Worm (Caenorhabditis elegans) whole organism, early embryonic: ENCODE data around the gene T05A7.7.

Source experiments
- B0310.2 ChIP-seq: sonication (generic microtip); optimal IDR thresholded peaks from 2 replicates; lab custom pipeline; 2016; ENCODE audit warnings: mild to moderate bottlenecking, missing genetic modification characterization, missing compliant biosample characterization
- F13C5.2 ChIP-seq: sonication (generic microtip); optimal IDR thresholded peaks from 2 replicates; lab custom pipeline; 2017; ENCODE audit warnings: mild to moderate bottlenecking, missing genetic modification characterization, inconsistent platforms, missing compliant biosample characterization
- aly-1 ChIP-seq: sonication (generic microtip); optimal IDR thresholded peaks from 2 replicates; lab custom pipeline; 2016; ENCODE audit warnings: missing genetic modification characterization, missing compliant biosample characterization
- ama-1 ChIP-seq: fragments of 150-350 bp; optimal IDR thresholded peaks from 2 replicates; lab custom pipeline; 2014
- ceh-13 ChIP-seq: fragments of 200-800 bp; sonication (Bioruptor generic); optimal IDR thresholded peaks from 2 replicates; lab custom pipeline; 2018; ENCODE audit warnings: mild to moderate bottlenecking, missing genetic modification characterization, missing compliant biosample characterization
- ceh-36 ChIP-seq: sonication (generic microtip); optimal IDR thresholded peaks from 2 replicates; lab custom pipeline; 2016; ENCODE audit warnings: missing genetic modification characterization, inconsistent platforms, missing compliant biosample characterization
- ets-7 ChIP-seq: sonication (generic microtip); optimal IDR thresholded peaks from 2 replicates; lab custom pipeline; 2016; ENCODE audit warnings: missing genotype, missing genetic modification characterization, missing compliant biosample characterization
- flt-1 ChIP-seq: fragments of 200-800 bp; sonication (Bioruptor generic); IDR thresholded peaks from 2 replicates; pipeline ENCODE4 v1.3.6; 2022; ENCODE audit warnings: missing genetic modification characterization, missing compliant biosample characterization
- hmbx-1 ChIP-seq: sonication (generic microtip); optimal IDR thresholded peaks from 2 replicates; lab custom pipeline; 2016; ENCODE audit warnings: mild to moderate bottlenecking, missing genetic modification characterization, missing compliant biosample characterization
- hmg-4 ChIP-seq: fragments of 200-800 bp; sonication (Bioruptor generic); optimal IDR thresholded peaks from 2 replicates; lab custom pipeline; 2018; ENCODE audit warnings: mild to moderate bottlenecking, missing genetic modification characterization, missing compliant biosample characterization
- hnd-1 ChIP-seq: sonication (generic microtip); optimal IDR thresholded peaks from 2 replicates; lab custom pipeline; 2016; ENCODE audit warnings: missing genetic modification characterization, missing compliant biosample characterization
- pes-1 ChIP-seq: fragments of 200-800 bp; sonication (Bioruptor generic); IDR thresholded peaks from 2 replicates; pipeline ENCODE4 v1.3.6; 2022; ENCODE audit warnings: missing genetic modification reagents, missing genetic modification characterization, missing compliant biosample characterization
- scrt-1 ChIP-seq: fragments of 200-800 bp; sonication (Bioruptor generic); IDR thresholded peaks from 2 replicates; pipeline ENCODE4 v1.3.6; 2022; ENCODE audit warnings: missing genetic modification characterization, missing compliant biosample characterization
- sea-1 ChIP-seq: fragments of 200-800 bp; sonication (Bioruptor generic); conservative IDR thresholded peaks from 2 replicates; pipeline ENCODE4 v1.3.6; 2022; ENCODE audit warnings: missing genetic modification characterization, missing compliant biosample characterization
- tbx-11 ChIP-seq: fragments of 200-800 bp; sonication (Bioruptor generic); IDR thresholded peaks from 2 replicates; pipeline ENCODE4 v1.3.6; 2022; ENCODE audit warnings: missing genetic modification characterization, missing compliant biosample characterization
- tbx-37 ChIP-seq: fragments of 200-800 bp; sonication (Bioruptor generic); conservative IDR thresholded peaks from 2 replicates; pipeline ENCODE4 v1.3.6; 2022; ENCODE audit warnings: missing genetic modification reagents, missing genetic modification characterization, missing compliant biosample characterization
- tra-4 ChIP-seq: sonication (generic microtip); optimal IDR thresholded peaks from 2 replicates; lab custom pipeline; 2017; ENCODE audit warnings: missing genetic modification characterization, missing compliant biosample characterization

Gene T05A7.7

ce11 chrII:4681391-4681790 is at the start of gene T05A7.7:
T05A7.7 (minus strand) TSS chrII:4681491.
- TF ChIP-seq ets-7 (tag; lab: Kevin White, UChicago) (no peak), ama-1 (lab: Kevin White, UChicago) (no peak), sea-1 (no peak), hnd-1 (tag; lab: Kevin White, UChicago) (no peak), ceh-13 (GFP tag; lab: Kevin White, UChicago) (no peak), ceh-36 (no peak), aly-1 (tag; lab: Kevin White, UChicago) (no peak), tra-4 (tag; lab: Kevin White, UChicago) (no peak), hmg-4 (GFP tag; lab: Kevin White, UChicago) (no peak), tbx-37 (GFP tag; lab: Robert Waterston, UW) (no peak), scrt-1 (no peak), flt-1 (GFP tag; lab: Robert Waterston, UW) (no peak)

DNA sequence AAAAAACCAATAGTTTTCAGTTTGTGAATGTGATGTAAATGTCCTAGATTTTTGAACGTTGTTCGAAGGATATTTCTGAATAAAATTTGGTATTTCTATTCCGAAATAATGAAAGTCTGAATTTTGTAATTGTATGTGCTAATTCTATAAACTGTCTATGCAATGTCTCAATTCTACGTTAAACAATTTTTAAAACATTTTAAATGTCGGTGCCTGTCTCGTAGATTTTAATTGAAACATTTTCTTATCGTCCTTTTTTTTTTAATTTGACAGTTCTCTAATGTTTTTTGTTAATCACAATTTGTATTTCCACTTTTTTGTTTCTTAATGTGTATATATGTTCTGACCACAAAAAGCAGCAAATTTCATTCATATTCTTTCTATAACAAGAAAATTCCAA is 48.4 kb upstream of the T05A7.7 start, which contains the start of gene F41C3.7:
F41C3.7 (plus strand) TSS at position 301 of the 400 bp plus-strand sequence.
- no peak for TF ChIP-seq hmbx-1 (tag; lab: Kevin White, UChicago)
- TF ChIP-seq aly-1 (tag; lab: Kevin White, UChicago): no peak
- TF ChIP-seq tra-4 (tag; lab: Kevin White, UChicago): no peak
- no peak for TF ChIP-seq pes-1 (GFP tag; lab: Robert Waterston, UW)
- TF ChIP-seq flt-1 (GFP tag; lab: Robert Waterston, UW): no peak
- TF ChIP-seq ceh-13 (GFP tag; lab: Kevin White, UChicago): no peak
- TF ChIP-seq B0310.2: no peak
- TF ChIP-seq sea-1: no peak
- no peak for TF ChIP-seq ets-7 (tag; lab: Kevin White, UChicago)
- no peak for TF ChIP-seq hnd-1 (tag; lab: Kevin White, UChicago)
- no peak for TF ChIP-seq F13C5.2 (tag; lab: Kevin White, UChicago)
- no peak for TF ChIP-seq ceh-36
- TF ChIP-seq tbx-11 (GFP tag; lab: Robert Waterston, UW): no peak
- no peak for TF ChIP-seq scrt-1
- TF ChIP-seq tbx-37 (GFP tag; lab: Robert Waterston, UW): no peak
- TF ChIP-seq ama-1 (lab: Kevin White, UChicago): no peak
- TF ChIP-seq hmg-4 (GFP tag; lab: Kevin White, UChicago): no peak

- TF ChIP-seq pes-1 (GFP tag; lab: Robert Waterston, UW) (no peak), ama-1 (lab: Kevin White, UChicago) (no peak), tbx-37 (GFP tag; lab: Robert Waterston, UW) (no peak), ceh-13 (GFP tag; lab: Kevin White, UChicago) (no peak), hmbx-1 (tag; lab: Kevin White, UChicago) (no peak), scrt-1 (no peak), aly-1 (tag; lab: Kevin White, UChicago) (no peak), hnd-1 (tag; lab: Kevin White, UChicago) (no peak), B0310.2 (no peak), tbx-11 (GFP tag; lab: Robert Waterston, UW) (no peak), hmg-4 (GFP tag; lab: Kevin White, UChicago) (no peak), ets-7 (tag; lab: Kevin White, UChicago) (no peak), sea-1 (no peak), tra-4 (tag; lab: Kevin White, UChicago) (no peak), ceh-36 (no peak)
These were observed 47.4 kb upstream of the T05A7.7 start for ce11 chrII:4728687-4729086.

DNA sequence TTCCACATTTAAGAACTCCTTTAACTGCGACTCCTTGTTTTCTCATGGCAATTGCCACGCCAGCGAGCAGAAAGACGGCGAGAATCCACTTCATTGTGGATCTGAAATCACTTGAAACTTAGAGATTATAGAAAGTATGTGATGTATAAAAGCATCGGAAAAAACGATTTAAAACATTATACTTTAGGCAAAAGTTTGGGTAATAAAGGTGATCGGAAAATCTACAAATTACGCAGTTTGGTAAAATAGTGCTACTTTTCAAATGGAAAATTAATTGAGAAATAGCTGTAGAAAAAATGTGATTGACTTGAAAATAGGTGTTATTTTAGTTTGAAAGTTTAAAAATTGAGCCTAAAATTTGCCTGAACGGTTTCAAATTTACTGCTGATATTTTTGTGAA is 46.5 kb upstream of the T05A7.7 start, which contains the start of gene ttr-41:
ttr-41 (minus strand) TSS at position 101 of the 400 bp plus-strand sequence.
- TF ChIP-seq hmbx-1 (tag; lab: Kevin White, UChicago): no peak
- TF ChIP-seq scrt-1: no peak
- TF ChIP-seq hmg-4 (GFP tag; lab: Kevin White, UChicago): no peak
- TF ChIP-seq tbx-11 (GFP tag; lab: Robert Waterston, UW): no peak
- TF ChIP-seq tbx-37 (GFP tag; lab: Robert Waterston, UW): no peak
- TF ChIP-seq flt-1 (GFP tag; lab: Robert Waterston, UW): no peak
- no peak for TF ChIP-seq aly-1 (tag; lab: Kevin White, UChicago)
- TF ChIP-seq ceh-36: no peak
- no peak for TF ChIP-seq B0310.2
- TF ChIP-seq F13C5.2 (tag; lab: Kevin White, UChicago): no peak
- TF ChIP-seq ceh-13 (GFP tag; lab: Kevin White, UChicago): no peak
- TF ChIP-seq pes-1 (GFP tag; lab: Robert Waterston, UW): no peak
- TF ChIP-seq sea-1: no peak
- no peak for TF ChIP-seq ets-7 (tag; lab: Kevin White, UChicago)

DNA sequence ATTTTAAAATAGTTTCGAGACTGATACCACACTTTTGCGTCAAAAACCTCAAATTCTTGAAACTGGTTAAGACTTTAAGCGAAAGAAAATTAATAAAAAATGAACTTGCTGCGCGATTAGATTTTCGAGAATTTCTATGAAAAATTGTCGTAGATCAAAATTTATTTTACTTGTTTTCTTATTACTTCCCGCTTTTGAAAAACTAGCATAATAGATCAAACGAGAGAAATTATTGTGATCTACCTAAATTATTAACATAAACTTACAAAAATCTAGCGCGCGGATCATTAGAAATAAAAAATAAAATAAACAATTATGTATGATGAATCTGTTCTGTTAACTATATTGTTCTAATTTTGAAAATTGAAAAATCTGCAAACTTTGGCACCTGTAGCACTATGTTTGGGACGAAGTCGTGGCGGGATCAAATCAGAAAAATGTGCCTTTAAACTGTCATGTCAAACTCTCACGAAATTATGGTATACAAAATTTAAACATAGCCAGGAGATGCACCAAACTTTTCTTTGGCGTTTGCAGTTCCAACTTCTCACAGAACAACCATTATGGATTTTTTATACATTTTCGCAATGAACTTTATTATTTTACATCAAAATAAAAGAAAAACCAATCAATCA is 45.6 kb upstream of the T05A7.7 start:
- TF ChIP-seq ceh-36 (no peak), ceh-13 (GFP tag; lab: Kevin White, UChicago) (no peak), tbx-37 (GFP tag; lab: Robert Waterston, UW) (no peak), tra-4 (tag; lab: Kevin White, UChicago) (no peak), pes-1 (GFP tag; lab: Robert Waterston, UW) (no peak), flt-1 (GFP tag; lab: Robert Waterston, UW) (no peak), sea-1 (no peak), hnd-1 (tag; lab: Kevin White, UChicago) (no peak), B0310.2 (no peak), ets-7 (tag; lab: Kevin White, UChicago) (no peak), hmg-4 (GFP tag; lab: Kevin White, UChicago) (no peak), hmbx-1 (tag; lab: Kevin White, UChicago) (no peak), scrt-1 (no peak), ama-1 (lab: Kevin White, UChicago) (no peak), tbx-11 (GFP tag; lab: Robert Waterston, UW) (no peak), F13C5.2 (tag; lab: Kevin White, UChicago) (no peak), aly-1 (tag; lab: Kevin White, UChicago) (no peak)

DNA sequence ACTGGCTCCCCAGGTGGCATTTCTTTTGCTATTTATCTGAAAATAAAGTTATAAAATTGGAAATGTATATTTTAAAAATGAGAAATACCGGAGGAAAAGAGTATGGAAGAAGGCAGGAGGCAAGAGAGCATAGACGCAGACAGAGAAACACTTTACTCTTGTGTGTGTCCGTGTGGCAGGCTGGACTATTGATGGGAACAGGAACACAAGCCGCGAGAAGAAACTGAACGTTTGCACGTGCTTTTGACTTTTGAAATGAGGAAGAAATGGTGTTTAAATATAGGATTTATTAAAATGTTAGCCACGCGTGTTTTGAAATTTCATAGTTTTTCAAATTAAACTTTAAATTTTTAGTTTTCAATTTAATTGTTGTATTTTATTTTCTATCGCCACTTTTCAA is 44.8 kb upstream of the T05A7.7 start, which contains the start of gene F10G7.10:
F10G7.10 (minus strand) TSS at position 145 of the 400 bp plus-strand sequence.
- TF ChIP-seq sea-1: no peak
- no peak for TF ChIP-seq tbx-11 (GFP tag; lab: Robert Waterston, UW)
- no peak for TF ChIP-seq hmbx-1 (tag; lab: Kevin White, UChicago)
- no peak for TF ChIP-seq ceh-13 (GFP tag; lab: Kevin White, UChicago)
- TF ChIP-seq hnd-1 (tag; lab: Kevin White, UChicago): no peak
- no peak for TF ChIP-seq aly-1 (tag; lab: Kevin White, UChicago)
- no peak for TF ChIP-seq F13C5.2 (tag; lab: Kevin White, UChicago)
- no peak for TF ChIP-seq tra-4 (tag; lab: Kevin White, UChicago)
- no peak for TF ChIP-seq tbx-37 (GFP tag; lab: Robert Waterston, UW)
- TF ChIP-seq scrt-1: no peak
- TF ChIP-seq ceh-36: no peak
- no peak for TF ChIP-seq ama-1 (lab: Kevin White, UChicago)
- TF ChIP-seq flt-1 (GFP tag; lab: Robert Waterston, UW): no peak
